Fruit fly (Drosophila melanogaster): ENCODE results near the gene CheA84a.

CheA84a gene

DNA sequence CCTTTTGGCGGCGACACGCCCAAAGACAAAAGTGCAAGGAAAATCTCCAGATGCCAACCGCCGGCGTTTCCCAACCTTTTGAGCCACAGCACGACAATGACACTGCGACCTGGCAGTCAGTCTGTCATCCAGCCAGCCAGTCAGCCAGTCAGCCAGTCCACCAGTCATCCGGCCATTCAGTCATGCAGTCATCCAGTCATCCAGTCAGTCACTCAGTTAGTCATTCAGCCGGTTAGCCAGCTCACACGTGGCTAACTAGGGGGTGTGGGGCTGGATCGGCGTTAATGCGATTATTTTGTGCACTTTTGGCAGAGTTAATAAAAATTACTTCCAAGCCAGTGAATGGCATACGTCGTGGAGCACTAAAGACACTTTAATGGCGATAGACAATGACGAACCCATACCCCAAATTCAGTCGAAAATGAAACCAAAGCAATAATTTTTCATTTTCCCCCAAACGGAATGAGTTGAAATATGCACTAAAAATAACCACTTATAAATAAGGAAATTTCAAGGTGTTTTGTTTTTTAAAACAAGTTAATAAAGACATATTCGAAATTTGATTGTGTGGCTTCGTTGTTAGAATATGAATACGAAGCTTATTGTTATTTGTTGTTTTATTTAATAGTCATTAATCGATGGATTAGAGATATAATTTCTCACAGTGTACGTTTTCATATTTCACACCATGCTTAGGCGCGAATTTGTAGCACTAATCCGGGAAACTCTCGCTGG, 20.3 kb upstream of the CheA84a start:
- TF ChIP-seq br (GFP tag; optimal IDR thresholded peaks at IDR 0.05): no peak
- no peak for TF ChIP-seq brk (GFP tag; optimal IDR thresholded peaks at IDR 0.05)
- TF ChIP-seq GATAd (GFP tag; optimal IDR thresholded peaks at IDR 0.05): no peak
- TF ChIP-seq CG9705 (GFP tag; optimal IDR thresholded peaks at IDR 0.05): no peak
- no peak for TF ChIP-seq ey (GFP tag; optimal IDR thresholded peaks at IDR 0.05)
- TF ChIP-seq Dif (GFP tag; optimal IDR thresholded peaks at IDR 0.05; ENCODE audit: partially characterized antibody): no peak
- no peak for TF ChIP-seq pan (optimal IDR thresholded peaks at IDR 0.05)
- TF ChIP-seq dl (GFP tag; optimal IDR thresholded peaks at IDR 0.05; ENCODE audit: insufficient read depth in 1 of 2, partially characterized antibody in 2 of 2): no peak
- TF ChIP-seq dmrt93B (GFP tag; optimal IDR thresholded peaks at IDR 0.05): no peak
- TF ChIP-seq sage (GFP tag; optimal IDR thresholded peaks at IDR 0.05): no peak
- no peak for TF ChIP-seq Myc (optimal IDR thresholded peaks at IDR 0.05)
- no peak for TF ChIP-seq lola (GFP tag; optimal IDR thresholded peaks at IDR 0.05)
- TF ChIP-seq CG32264 (GFP tag; optimal IDR thresholded peaks at IDR 0.05): no peak
- no peak for TF ChIP-seq tai (GFP tag; optimal IDR thresholded peaks at IDR 0.05)
- no peak for TF ChIP-seq Vsx2 (GFP tag; optimal IDR thresholded peaks at IDR 0.05; ENCODE audit: partially characterized antibody)
- TF ChIP-seq psq (GFP tag; optimal IDR thresholded peaks at IDR 0.05): no peak
- no peak for TF ChIP-seq woc (GFP tag; optimal IDR thresholded peaks at IDR 0.05)
- TF ChIP-seq Abd-B (GFP tag; optimal IDR thresholded peaks at IDR 0.05): no peak
- TF ChIP-seq N (GFP tag; optimal IDR thresholded peaks at IDR 0.05): no peak

DNA sequence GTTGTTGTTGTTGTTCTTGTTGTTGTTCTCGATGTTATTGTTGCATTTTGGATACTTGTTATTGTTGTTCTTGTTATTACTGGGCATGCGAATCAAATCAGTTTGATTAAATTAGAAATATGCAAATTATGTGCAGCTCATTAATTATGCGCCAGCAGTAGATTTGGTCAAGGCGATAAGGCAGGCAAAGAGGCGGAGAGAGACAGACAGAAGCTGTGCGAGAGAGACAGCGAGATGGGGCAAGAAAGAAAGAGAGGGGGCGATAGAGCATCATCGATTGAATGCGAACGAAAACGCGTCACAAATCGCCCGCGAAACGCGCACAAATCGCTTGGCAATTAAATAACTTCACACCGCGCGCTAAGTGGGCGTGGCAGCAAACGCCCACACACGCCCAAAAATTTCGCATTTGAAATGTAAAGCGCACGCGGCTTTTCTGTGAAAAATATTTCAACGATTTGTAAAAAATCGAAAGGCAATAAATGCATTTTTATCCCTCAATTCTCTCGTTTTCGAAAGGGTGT, 18.5 kb upstream of the CheA84a start:
- no peak for TF ChIP-seq Vsx2 (GFP tag; optimal IDR thresholded peaks at IDR 0.05; ENCODE audit: partially characterized antibody)
- no peak for TF ChIP-seq jim (GFP tag; optimal IDR thresholded peaks at IDR 0.05)
- TF ChIP-seq CG32264 (GFP tag; optimal IDR thresholded peaks at IDR 0.05): no peak
- no peak for TF ChIP-seq rgr (GFP tag; optimal IDR thresholded peaks at IDR 0.05)
- TF ChIP-seq tai (GFP tag; optimal IDR thresholded peaks at IDR 0.05): no peak

DNA sequence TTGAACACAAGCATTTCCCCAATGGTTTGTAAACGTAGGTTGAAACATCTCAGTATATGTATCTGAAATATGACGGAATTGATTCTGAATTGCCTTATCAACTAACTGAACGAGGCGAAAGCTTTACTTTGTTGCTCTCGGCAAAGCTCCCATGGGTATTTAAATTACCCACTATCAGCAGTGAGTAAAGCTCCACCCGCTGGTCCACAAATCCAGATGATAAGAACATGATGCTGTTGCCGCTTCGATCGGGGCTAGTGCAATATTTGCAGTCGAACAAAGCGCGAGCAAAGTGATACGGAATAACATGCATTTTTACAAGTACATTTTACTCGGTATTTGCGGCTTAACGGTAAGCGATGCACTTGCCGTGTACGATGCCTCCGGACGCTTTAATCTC, 15.3 kb upstream of the CheA84a start, which contains the start of gene CG18249:
Gene CG18249, plus strand, starts transcription at position 256 of the 400 bp plus-strand sequence.
- TF ChIP-seq Myc (optimal IDR thresholded peaks at IDR 0.05) (no peak), Rel (GFP tag; optimal IDR thresholded peaks at IDR 0.05) (no peak), Rel (tag; optimal IDR thresholded peaks at IDR 0.05) (peak; percentile 4), OdsH (GFP tag; optimal IDR thresholded peaks at IDR 0.05) (no peak), CG9705 (GFP tag; optimal IDR thresholded peaks at IDR 0.05) (no peak)

dm6 chr3R:8217727-8218126, 13.1 kb upstream of the CheA84a start, which contains the start of gene CG7800:
Gene CG7800, plus strand, starts transcription at chr3R:8217957.
- TF ChIP-seq fru (GFP tag; optimal IDR thresholded peaks at IDR 0.05): no peak
- TF ChIP-seq rgr (GFP tag; optimal IDR thresholded peaks at IDR 0.05): no peak
- no peak for TF ChIP-seq Hr78 (GFP tag; optimal IDR thresholded peaks at IDR 0.05)
- no peak for TF ChIP-seq lola (GFP tag; optimal IDR thresholded peaks at IDR 0.05)
- no peak for TF ChIP-seq dsf (GFP tag; optimal IDR thresholded peaks at IDR 0.05; ENCODE audit: borderline replicate concordance)
- TF ChIP-seq CG9705 (GFP tag; optimal IDR thresholded peaks at IDR 0.05): no peak
- TF ChIP-seq woc (GFP tag; optimal IDR thresholded peaks at IDR 0.05): no peak
- TF ChIP-seq CrebA (GFP tag; optimal IDR thresholded peaks at IDR 0.05; ENCODE audit: borderline replicate concordance): no peak
- TF ChIP-seq h (GFP tag; optimal IDR thresholded peaks at IDR 0.05): no peak

DNA sequence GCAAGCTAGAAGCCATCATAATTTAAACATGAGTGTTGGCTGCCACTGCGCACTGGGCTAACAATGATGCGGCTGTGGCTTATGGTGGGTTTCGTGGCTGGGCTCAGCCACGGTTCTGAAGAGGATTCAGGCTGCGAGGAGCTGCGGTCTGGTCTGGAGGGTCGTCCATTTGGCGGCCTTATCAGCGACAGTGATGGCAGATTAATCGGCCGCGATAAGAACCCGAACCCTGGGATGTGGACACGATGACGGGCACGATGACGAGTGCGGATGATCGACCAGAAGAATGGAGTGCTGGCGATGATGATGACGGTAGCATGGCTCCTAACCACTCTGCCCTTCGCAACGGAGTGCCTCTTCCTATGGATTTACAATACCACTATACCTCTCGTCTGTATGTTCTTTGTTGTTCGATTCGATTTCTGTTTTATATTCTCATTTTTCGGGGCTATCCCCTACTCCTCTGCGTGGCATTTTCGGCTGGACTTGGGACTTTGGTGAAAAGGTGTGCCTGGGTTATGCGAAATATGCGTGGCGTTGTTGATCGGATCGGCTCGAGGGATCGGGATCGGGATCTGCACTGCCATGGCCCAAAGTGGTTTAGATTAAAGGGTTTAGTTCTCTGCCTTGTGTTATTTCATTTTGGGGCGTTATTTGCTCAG, 11.0 kb upstream of the CheA84a start:
- TF ChIP-seq CrebA (GFP tag; optimal IDR thresholded peaks at IDR 0.05; ENCODE audit: borderline replicate concordance) (no peak), Rel (GFP tag; optimal IDR thresholded peaks at IDR 0.05) (no peak), Rel (tag; optimal IDR thresholded peaks at IDR 0.05) (peak; percentile 51), Hnf4 (GFP tag; optimal IDR thresholded peaks at IDR 0.05) (peak; percentile 1)

Data from whole organism, wandering third instar larva.